Worm (Caenorhabditis elegans) whole organism, mixed stage, embryonic: ENCODE results near the gene F16B3.2.

Experiments used
- bed-3 ChIP-seq: fragments of 200-800 bp; sonication (Bioruptor generic); optimal IDR thresholded peaks from 3 replicates; lab custom pipeline; 2018; ENCODE audit warnings: mild to moderate bottlenecking, missing genetic modification characterization, moderate library complexity, missing compliant biosample characterization
- ceh-39 ChIP-seq: fragments of 150-350 bp; optimal IDR thresholded peaks from 2 replicates; lab custom pipeline; 2014; ENCODE audit warnings: missing biosample characterization, missing genetic modification characterization
- ceh-43 ChIP-seq: fragments of 200-800 bp; sonication (Bioruptor generic); optimal IDR thresholded peaks from 2 replicates; lab custom pipeline; 2018; ENCODE audit warnings: mild to moderate bottlenecking, missing genetic modification characterization, moderate library complexity, missing compliant biosample characterization
- ceh-83 ChIP-seq: fragments of 200-800 bp; sonication (Bioruptor generic); optimal IDR thresholded peaks from 2 replicates; lab custom pipeline; 2018; ENCODE audit warnings: mild to moderate bottlenecking, missing genetic modification characterization, missing compliant biosample characterization
- ces-1 ChIP-seq: fragments of 150-350 bp; optimal IDR thresholded peaks from 2 replicates; lab custom pipeline; 2014; ENCODE audit warnings: missing biosample characterization, missing genetic modification reagents, missing genetic modification characterization
- drap-1 ChIP-seq: fragments of 200-800 bp; sonication (Bioruptor generic); optimal IDR thresholded peaks from 3 replicates; lab custom pipeline; 2018; ENCODE audit warnings: mild to moderate bottlenecking, missing genetic modification characterization, missing compliant biosample characterization
- elt-1 ChIP-seq: sonication (generic microtip); optimal IDR thresholded peaks from 2 replicates; lab custom pipeline; 2017; ENCODE audit warnings: missing genetic modification characterization, mild to moderate bottlenecking, missing compliant biosample characterization, antibody characterized with exemption, moderate library complexity, borderline replicate concordance; ENCODE audit not compliant: insufficient read depth
- flh-1 ChIP-seq: fragments of 200-800 bp; sonication (Bioruptor generic); optimal IDR thresholded peaks from 2 replicates; lab custom pipeline; 2018; ENCODE audit warnings: mild to moderate bottlenecking, missing genetic modification characterization, moderate library complexity, missing compliant biosample characterization
- ham-2 ChIP-seq: fragments of 200-800 bp; sonication (Bioruptor generic); optimal IDR thresholded peaks from 2 replicates; lab custom pipeline; 2018; ENCODE audit warnings: mild to moderate bottlenecking, missing genetic modification characterization, missing compliant biosample characterization
- hlh-1 ChIP-seq: fragments of 150-350 bp; optimal IDR thresholded peaks from 2 replicates; lab custom pipeline; 2014; ENCODE audit warnings: missing biosample characterization, missing genetic modification reagents, missing genetic modification characterization
- lin-13 ChIP-seq: fragments of 150-350 bp; optimal IDR thresholded peaks from 2 replicates; lab custom pipeline; 2014; ENCODE audit warnings: missing biosample characterization, missing genetic modification characterization
- lsy-2 ChIP-seq: fragments of 150-350 bp; optimal IDR thresholded peaks from 2 replicates; lab custom pipeline; 2014; ENCODE audit warnings: missing biosample characterization, missing genetic modification characterization
- mab-5 ChIP-seq: fragments of 150-350 bp; optimal IDR thresholded peaks from 2 replicates; lab custom pipeline; 2014; ENCODE audit warnings: missing biosample characterization, missing genetic modification characterization
- mep-1 ChIP-seq: fragments of 150-350 bp; optimal IDR thresholded peaks from 2 replicates; lab custom pipeline; 2017; ENCODE audit warnings: missing biosample characterization, missing genetic modification reagents, missing genetic modification characterization, inconsistent platforms
- mls-2 ChIP-seq: sonication (generic microtip); optimal IDR thresholded peaks from 2 replicates; lab custom pipeline; 2016; ENCODE audit warnings: mild to moderate bottlenecking, missing genetic modification characterization, moderate library complexity, missing compliant biosample characterization
- nhr-12 ChIP-seq: fragments of 150-350 bp; optimal IDR thresholded peaks from 2 replicates; lab custom pipeline; 2014; ENCODE audit warnings: missing biosample characterization, missing genetic modification characterization
- nhr-2 ChIP-seq: fragments of 150-350 bp; optimal IDR thresholded peaks from 2 replicates; lab custom pipeline; 2014; ENCODE audit warnings: missing biosample characterization, missing genetic modification characterization
- nhr-237 ChIP-seq: fragments of 150-350 bp; optimal IDR thresholded peaks from 2 replicates; lab custom pipeline; 2014; ENCODE audit warnings: missing biosample characterization, missing genetic modification characterization
- nhr-28 ChIP-seq: fragments of 150-350 bp; optimal IDR thresholded peaks from 2 replicates; lab custom pipeline; 2014; ENCODE audit warnings: missing biosample characterization, missing genetic modification characterization
- nhr-76 ChIP-seq: sonication (generic microtip); optimal IDR thresholded peaks from 2 replicates; lab custom pipeline; 2017; ENCODE audit warnings: missing biosample characterization, missing genetic modification characterization
- sem-2 ChIP-seq: fragments of 200-800 bp; sonication (Bioruptor generic); optimal IDR thresholded peaks from 2 replicates; lab custom pipeline; 2018; ENCODE audit warnings: mild to moderate bottlenecking, missing genetic modification characterization, missing compliant biosample characterization
- snpc-4 ChIP-seq: fragments of 150-350 bp; optimal IDR thresholded peaks from 2 replicates; lab custom pipeline; 2014; ENCODE audit warnings: missing biosample characterization, missing genetic modification characterization
- sptf-1 ChIP-seq: sonication (generic microtip); optimal IDR thresholded peaks from 2 replicates; lab custom pipeline; 2017; ENCODE audit warnings: mild to moderate bottlenecking, missing genetic modification characterization, moderate library complexity, missing compliant biosample characterization
- tbx-8 ChIP-seq: fragments of 200-800 bp; sonication (Bioruptor generic); optimal IDR thresholded peaks from 2 replicates; lab custom pipeline; 2018; ENCODE audit warnings: mild to moderate bottlenecking, missing genetic modification characterization, moderate library complexity, missing compliant biosample characterization
- unc-120 ChIP-seq: sonication (generic microtip); optimal IDR thresholded peaks from 2 replicates; lab custom pipeline; 2017; ENCODE audit warnings: missing genetic modification characterization, missing compliant biosample characterization; ENCODE audit not compliant: poor library complexity, severe bottlenecking
- unc-39 ChIP-seq: fragments of 150-350 bp; optimal IDR thresholded peaks from 2 replicates; lab custom pipeline; 2014; ENCODE audit warnings: missing biosample characterization, missing genetic modification characterization
- unc-62 ChIP-seq: fragments of 150-350 bp; optimal IDR thresholded peaks from 2 replicates; lab custom pipeline; 2014; ENCODE audit warnings: missing biosample characterization, missing genetic modification reagents, missing genetic modification characterization
- ztf-11 ChIP-seq: fragments of 150-350 bp; optimal IDR thresholded peaks from 2 replicates; lab custom pipeline; 2014; ENCODE audit warnings: missing biosample characterization, missing genetic modification characterization

F16B3.2 gene

ce11 chrV:1278529-1278928, 36.4 kb upstream of the F16B3.2 start:
- TF ChIP-seq ces-1 (GFP tag; lab: Kevin White, UChicago) (no peak), mep-1 (tag; lab: Kevin White, UChicago) (no peak), sptf-1 (no peak), lin-13 (no peak)

ce11 chrV:1285657-1286123, 29.2 kb upstream of the F16B3.2 start, which contains the start of gene tank-1:
TSS of gene tank-1 (minus strand) at chrV:1285707.
- TF ChIP-seq drap-1 (GFP tag; lab: Kevin White, UChicago) (no peak), flh-1 (GFP tag; lab: Kevin White, UChicago) (no peak), sem-2 (no peak), mab-5 (no peak), snpc-4 (tag; lab: Kevin White, UChicago) (no peak), nhr-76 (tag; lab: Kevin White, UChicago) (no peak), ces-1 (GFP tag; lab: Kevin White, UChicago) (no peak), mls-2 (tag; lab: Kevin White, UChicago) (no peak), mep-1 (tag; lab: Kevin White, UChicago) (no peak), ceh-39 (tag; lab: Kevin White, UChicago) (no peak), lin-13 (no peak)

- TF ChIP-seq mep-1 (tag; lab: Kevin White, UChicago): no peak
- TF ChIP-seq hlh-1: no peak
- TF ChIP-seq ztf-11 (tag; lab: Kevin White, UChicago): no peak
- TF ChIP-seq nhr-2: no peak
- no peak for TF ChIP-seq nhr-28 (tag; lab: Kevin White, UChicago)
- no peak for TF ChIP-seq nhr-76 (tag; lab: Kevin White, UChicago)
- no peak for TF ChIP-seq unc-120
- TF ChIP-seq ceh-43: no peak
- TF ChIP-seq ceh-83 (GFP tag; lab: Kevin White, UChicago): no peak
- no peak for TF ChIP-seq drap-1 (GFP tag; lab: Kevin White, UChicago)
- no peak for TF ChIP-seq ces-1 (GFP tag; lab: Kevin White, UChicago)
- TF ChIP-seq lsy-2: no peak
- TF ChIP-seq mab-5: no peak
- TF ChIP-seq nhr-237 (tag; lab: Kevin White, UChicago): no peak
- no peak for TF ChIP-seq sptf-1
- TF ChIP-seq unc-62: no peak
Observed at ce11 chrV:1287276-1287675, 27.6 kb upstream of the F16B3.2 start.

ce11 chrV:1299232-1299631, 15.7 kb upstream of the F16B3.2 start, which contains the start of gene egl-2:
TSS of gene egl-2 (minus strand) at chrV:1299332.
- TF ChIP-seq nhr-28 (tag; lab: Kevin White, UChicago): no peak

ce11 chrV:1302090-1302489, 12.8 kb upstream of the F16B3.2 start:
- no peak for TF ChIP-seq snpc-4 (tag; lab: Kevin White, UChicago)
- TF ChIP-seq nhr-237 (tag; lab: Kevin White, UChicago): no peak
- TF ChIP-seq nhr-12 (tag; lab: Kevin White, UChicago): no peak
- TF ChIP-seq ces-1 (GFP tag; lab: Kevin White, UChicago): no peak
- no peak for TF ChIP-seq nhr-28 (tag; lab: Kevin White, UChicago)
- no peak for TF ChIP-seq elt-1 (tag; lab: Kevin White, UChicago)
- no peak for TF ChIP-seq sem-2
- TF ChIP-seq bed-3 (GFP tag; lab: Kevin White, UChicago): no peak
- no peak for TF ChIP-seq mep-1 (tag; lab: Kevin White, UChicago)
- TF ChIP-seq ham-2 (GFP tag; lab: Kevin White, UChicago): no peak
- TF ChIP-seq, all 35 proteins: peak for 0

ce11 chrV:1305846-1306245, 9.1 kb upstream of the F16B3.2 start:
- no peak for TF ChIP-seq nhr-12 (tag; lab: Kevin White, UChicago)
- no peak for TF ChIP-seq mab-5
- no peak for TF ChIP-seq nhr-237 (tag; lab: Kevin White, UChicago)
- no peak for TF ChIP-seq elt-1 (tag; lab: Kevin White, UChicago)
- TF ChIP-seq lsy-2: no peak
- no peak for TF ChIP-seq nhr-2
- no peak for TF ChIP-seq unc-39
- TF ChIP-seq nhr-28 (tag; lab: Kevin White, UChicago): no peak
- TF ChIP-seq tbx-8: no peak
- TF ChIP-seq mls-2 (tag; lab: Kevin White, UChicago): no peak
- TF ChIP-seq nhr-76 (tag; lab: Kevin White, UChicago): no peak
- TF ChIP-seq ces-1 (GFP tag; lab: Kevin White, UChicago): no peak
- TF ChIP-seq sem-2: no peak
- TF ChIP-seq flh-1 (GFP tag; lab: Kevin White, UChicago): no peak
- TF ChIP-seq unc-120: no peak
- no peak for TF ChIP-seq ztf-11 (tag; lab: Kevin White, UChicago)
